Worm (Caenorhabditis elegans) whole organism, L4/young adult: Measurements from ENCODE around the gene pud-1.2.

Experiments
- dao-5 ChIP-seq: sonication (generic microtip); optimal IDR thresholded peaks from 2 replicates; lab custom pipeline; 2016; ENCODE audit warnings: missing genotype, missing genetic modification characterization, moderate library complexity, missing compliant biosample characterization
- him-1 ChIP-seq: sonication (generic microtip); optimal IDR thresholded peaks from 2 replicates; lab custom pipeline; 2016; ENCODE audit warnings: missing genotype, missing genetic modification reagents, missing genetic modification characterization, missing compliant biosample characterization

ce11 chrV:2324260-2324659, 1.9 kb upstream of the pud-1.2 start:
- no peak for TF ChIP-seq dao-5 (tag; lab: Kevin White, UChicago)
- TF ChIP-seq him-1 (tag; lab: Kevin White, UChicago) = no peak
